Fruit fly (Drosophila melanogaster) whole organism, prepupa: ENCODE data around the gene APC7.

Experiments
- Blimp-1 ChIP-seq: fragments of 200-800 bp; sonication (Bioruptor generic); optimal IDR thresholded peaks from 3 replicates; lab custom pipeline; 2017; ENCODE audit warnings: missing biosample characterization, missing genetic modification characterization, mild to moderate bottlenecking, moderate library complexity, missing genetic modification reagents
- CG10631 ChIP-seq: fragments of 200-800 bp; sonication (Bioruptor generic); optimal IDR thresholded peaks from 2 replicates; lab custom pipeline; 2016; ENCODE audit warnings: missing biosample characterization, missing genetic modification characterization
- CG11762 ChIP-seq: fragments of 200-800 bp; sonication (Bioruptor generic); optimal IDR thresholded peaks from 3 replicates; lab custom pipeline; 2016; ENCODE audit warnings: missing biosample characterization, missing genetic modification characterization; ENCODE audit not compliant: insufficient read depth
- CG11902 ChIP-seq: fragments of 200-800 bp; sonication (Bioruptor generic); optimal IDR thresholded peaks from 3 replicates; lab custom pipeline; 2016; ENCODE audit warnings: missing biosample characterization, missing genetic modification characterization
- CG15336 ChIP-seq: fragments of 200-800 bp; sonication (Bioruptor generic); IDR thresholded peaks from 2 replicates; pipeline ENCODE4 v1.3.6; 2022; ENCODE audit warnings: missing biosample characterization, missing genetic modification characterization
- CG3032 ChIP-seq: fragments of 200-800 bp; optimal IDR thresholded peaks from 2 replicates; lab custom pipeline; 2019; ENCODE audit warnings: missing biosample characterization, mild to moderate bottlenecking, missing genetic modification characterization, moderate library complexity
- CG31627 ChIP-seq: fragments of 200-800 bp; sonication (Bioruptor generic); optimal IDR thresholded peaks from 3 replicates; lab custom pipeline; 2016; ENCODE audit warnings: missing biosample characterization, missing genetic modification characterization
- CG32006 ChIP-seq: fragments of 200-800 bp; sonication (Bioruptor generic); optimal IDR thresholded peaks from 3 replicates; lab custom pipeline; 2017; ENCODE audit warnings: missing biosample characterization, mild to moderate bottlenecking, missing genetic modification characterization
- CG34406 ChIP-seq: fragments of 200-800 bp; sonication (Bioruptor generic); optimal IDR thresholded peaks from 3 replicates; lab custom pipeline; 2016; ENCODE audit warnings: missing biosample characterization, missing genetic modification characterization
- CG4318 ChIP-seq: fragments of 200-800 bp; sonication (Bioruptor generic); optimal IDR thresholded peaks from 3 replicates; lab custom pipeline; 2017; ENCODE audit warnings: missing biosample characterization, mild to moderate bottlenecking, missing genetic modification characterization
- CG6163 ChIP-seq: fragments of 200-800 bp; sonication (Bioruptor generic); IDR thresholded peaks from 3 replicates; pipeline ENCODE4 v1.3.6; 2022; ENCODE audit warnings: missing biosample characterization, missing genetic modification characterization
- CG6276 ChIP-seq: fragments of 200-800 bp; sonication (Bioruptor generic); optimal IDR thresholded peaks from 2 replicates; lab custom pipeline; 2017; ENCODE audit warnings: missing biosample characterization, mild to moderate bottlenecking, missing genetic modification characterization
- CG6792 ChIP-seq: fragments of 200-800 bp; sonication (Bioruptor generic); optimal IDR thresholded peaks from 3 replicates; lab custom pipeline; 2016; ENCODE audit warnings: missing biosample characterization, missing genetic modification characterization
- CG6808 ChIP-seq: fragments of 200-800 bp; sonication (Bioruptor generic); optimal IDR thresholded peaks from 3 replicates; lab custom pipeline; 2017; ENCODE audit warnings: missing biosample characterization, missing genetic modification characterization, mild to moderate bottlenecking, moderate library complexity, missing genetic modification reagents
- CG6854 ChIP-seq: fragments of 200-800 bp; sonication (Bioruptor generic); optimal IDR thresholded peaks from 2 replicates; lab custom pipeline; 2017; ENCODE audit warnings: missing biosample characterization, mild to moderate bottlenecking, missing genetic modification characterization
- CG7368 ChIP-seq: fragments of 200-800 bp; sonication (Bioruptor generic); optimal IDR thresholded peaks from 3 replicates; lab custom pipeline; 2016; ENCODE audit warnings: missing biosample characterization, missing genetic modification characterization
- CG8119 ChIP-seq: fragments of 200-800 bp; sonication (Bioruptor generic); IDR thresholded peaks from 3 replicates; pipeline ENCODE4 v1.3.6; 2022; ENCODE audit warnings: missing biosample characterization, missing genetic modification characterization
- CG8319 ChIP-seq: fragments of 200-800 bp; sonication (Bioruptor generic); optimal IDR thresholded peaks from 3 replicates; lab custom pipeline; 2016; ENCODE audit warnings: missing biosample characterization, missing genetic modification characterization
- CG8632 ChIP-seq: fragments of 200-800 bp; sonication (Bioruptor generic); optimal IDR thresholded peaks from 3 replicates; lab custom pipeline; 2016; ENCODE audit warnings: missing biosample characterization, missing genetic modification characterization
- Eip78C ChIP-seq: fragments of 200-800 bp; sonication (Bioruptor generic); peaks from one replicate; lab custom pipeline; 2016; ENCODE audit warnings: missing biosample characterization, missing genetic modification characterization
- Eip93F ChIP-seq: fragments of 200-800 bp; sonication (Bioruptor generic); optimal IDR thresholded peaks from 2 replicates; lab custom pipeline; 2016; ENCODE audit warnings: missing biosample characterization, mild to moderate bottlenecking, missing genetic modification characterization
- Ets21C ChIP-seq: fragments of 200-800 bp; sonication (Bioruptor generic); optimal IDR thresholded peaks from 3 replicates; lab custom pipeline; 2016; ENCODE audit warnings: missing biosample characterization, missing genetic modification characterization
- Gug ChIP-seq: fragments of 200-800 bp; sonication (Bioruptor generic); IDR thresholded peaks from 2 replicates; pipeline ENCODE4 v1.3.6; 2022; ENCODE audit warnings: missing biosample characterization, missing genetic modification characterization
- Hr38 ChIP-seq: sonication (Bioruptor generic); optimal IDR thresholded peaks from 2 replicates; lab custom pipeline; 2016; ENCODE audit warnings: missing biosample characterization, missing genetic modification characterization
- Hr39 ChIP-seq: fragments of 200-800 bp; sonication (Bioruptor generic); optimal IDR thresholded peaks from 2 replicates; lab custom pipeline; 2016; ENCODE audit warnings: missing biosample characterization, missing genetic modification characterization
- Hr4 ChIP-seq: fragments of 200-800 bp; sonication (Bioruptor generic); optimal IDR thresholded peaks from 3 replicates; lab custom pipeline; 2016; ENCODE audit warnings: missing biosample characterization, missing genetic modification characterization
- Lpt ChIP-seq: fragments of 200-800 bp; sonication (Bioruptor generic); optimal IDR thresholded peaks from 3 replicates; lab custom pipeline; 2016; ENCODE audit warnings: missing biosample characterization, missing genetic modification characterization
- Met ChIP-seq: fragments of 200-800 bp; sonication (Bioruptor generic); optimal IDR thresholded peaks from 3 replicates; lab custom pipeline; 2016; ENCODE audit warnings: missing biosample characterization, missing genetic modification characterization
- OdsH ChIP-seq: fragments of 200-800 bp; sonication (Bioruptor generic); optimal IDR thresholded peaks from 3 replicates; lab custom pipeline; 2016; ENCODE audit warnings: missing biosample characterization, missing genetic modification characterization
- Smox ChIP-seq: fragments of 200-800 bp; sonication (Bioruptor generic); optimal IDR thresholded peaks from 3 replicates; lab custom pipeline; 2016; ENCODE audit warnings: missing biosample characterization, missing genetic modification characterization
- Sox14 ChIP-seq: fragments of 200-800 bp; sonication (Bioruptor generic); optimal IDR thresholded peaks from 3 replicates; lab custom pipeline; 2016; ENCODE audit warnings: missing biosample characterization, missing genetic modification characterization
- Sox15 ChIP-seq: fragments of 200-800 bp; sonication (Bioruptor generic); optimal IDR thresholded peaks from 3 replicates; lab custom pipeline; 2016; ENCODE audit warnings: missing biosample characterization, missing genetic modification characterization
- achi ChIP-seq: fragments of 200-800 bp; sonication (Bioruptor generic); optimal IDR thresholded peaks from 3 replicates; lab custom pipeline; 2016; ENCODE audit warnings: missing biosample characterization, missing genetic modification characterization
- acj6 ChIP-seq: fragments of 200-800 bp; sonication (Bioruptor generic); optimal IDR thresholded peaks from 3 replicates; lab custom pipeline; 2016; ENCODE audit warnings: missing biosample characterization, missing genetic modification characterization
- cyc ChIP-seq: fragments of 200-800 bp; sonication (Bioruptor generic); optimal IDR thresholded peaks from 3 replicates; lab custom pipeline; 2016; ENCODE audit warnings: missing biosample characterization, missing genetic modification characterization
- dac ChIP-seq: fragments of 200-800 bp; sonication (Bioruptor generic); optimal IDR thresholded peaks from 2 replicates; lab custom pipeline; 2017; ENCODE audit warnings: missing biosample characterization, mild to moderate bottlenecking, missing genetic modification characterization
- eg ChIP-seq: fragments of 200-800 bp; sonication (Bioruptor generic); IDR thresholded peaks from 3 replicates; pipeline ENCODE4 v1.3.6; 2022; ENCODE audit warnings: missing biosample characterization, missing genetic modification characterization
- esn ChIP-seq: fragments of 200-800 bp; sonication (Bioruptor generic); optimal IDR thresholded peaks from 2 replicates; lab custom pipeline; 2016; ENCODE audit warnings: missing biosample characterization, mild to moderate bottlenecking, missing genetic modification characterization, moderate library complexity
- net ChIP-seq: fragments of 200-800 bp; sonication (Bioruptor generic); optimal IDR thresholded peaks from 3 replicates; lab custom pipeline; 2016; ENCODE audit warnings: missing biosample characterization, missing genetic modification characterization
- pdm3 ChIP-seq: fragments of 200-800 bp; sonication (Bioruptor generic); optimal IDR thresholded peaks from 3 replicates; lab custom pipeline; 2016; ENCODE audit warnings: missing biosample characterization, missing genetic modification characterization
- salr ChIP-seq, 2 experiments: fragments of 200-800 bp; sonication (Bioruptor generic); optimal IDR thresholded peaks; 3 replicates each; lab custom pipeline; 2016 to 2018; ENCODE audit warnings: missing biosample characterization in 2 of 2, missing genetic modification characterization in 2 of 2, mild to moderate bottlenecking in 1 of 2
- spab ChIP-seq: fragments of 200-800 bp; sonication (Bioruptor generic); optimal IDR thresholded peaks from 2 replicates; lab custom pipeline; 2017; ENCODE audit warnings: missing biosample characterization, mild to moderate bottlenecking, missing genetic modification characterization, missing genetic modification reagents
- ss ChIP-seq, 2 experiments: fragments of 200-800 bp; sonication (Bioruptor generic); optimal IDR thresholded peaks; 2 replicates in 1 of 2; 3 replicates in 1 of 2; lab custom pipeline; 2017 to 2018; ENCODE audit warnings: mild to moderate bottlenecking in 2 of 2, missing biosample characterization in 2 of 2, missing genetic modification characterization in 2 of 2, moderate library complexity in 1 of 2
- svp ChIP-seq: fragments of 200-800 bp; sonication (Bioruptor generic); peaks from one replicate; lab custom pipeline; 2016; ENCODE audit warnings: missing biosample characterization, missing genetic modification characterization
- topi ChIP-seq: fragments of 200-800 bp; sonication (Bioruptor generic); optimal IDR thresholded peaks from 3 replicates; lab custom pipeline; 2016; ENCODE audit warnings: missing biosample characterization, missing genetic modification characterization
- vri ChIP-seq: fragments of 200-800 bp; sonication (Bioruptor generic); optimal IDR thresholded peaks from 3 replicates; lab custom pipeline; 2016; ENCODE audit warnings: missing biosample characterization, mild to moderate bottlenecking, missing genetic modification characterization

The APC7 gene

dm6 chrX:6615476-6615875, 18.6 kb downstream of the APC7 start (continued):
- TF ChIP-seq Sox15 (GFP tag; lab: Kevin White, UChicago) (no peak), Hr39 (GFP tag; lab: Kevin White, UChicago) (peak; percentile 39), Gug (GFP tag; lab: Robert Waterston, UW) (peak; percentile 48; the same call in 1 of the 2 replicates), CG15336 (GFP tag; lab: Robert Waterston, UW) (peak; percentile 57; the same call in 1 of the 2 replicates), CG8119 (GFP tag; lab: Robert Waterston, UW) (peak; percentile 53), CG6792 (GFP tag; lab: Kevin White, UChicago) (no peak), acj6 (GFP tag; lab: Kevin White, UChicago) (peak; percentile 29), Met (peak; percentile 56), Eip78C (GFP tag; lab: Kevin White, UChicago) (peak; percentile 22), CG11762 (GFP tag; lab: Kevin White, UChicago) (no peak), OdsH (GFP tag; lab: Kevin White, UChicago) (peak; percentile 15), topi (GFP tag; lab: Kevin White, UChicago) (peak; percentile 51), Hr4 (GFP tag; lab: Kevin White, UChicago) (peak; percentile 51), CG3032 (peak; percentile 5), CG10631 (peak; percentile 39)

dm6 chrX:6616771-6617170, 19.9 kb downstream of the APC7 start:
- TF ChIP-seq spab (GFP tag; lab: Kevin White, UChicago): no peak
- no peak for TF ChIP-seq topi (GFP tag; lab: Kevin White, UChicago)
- TF ChIP-seq achi (GFP tag; lab: Kevin White, UChicago): no peak
- no peak for TF ChIP-seq salr (GFP tag; optimal IDR thresholded peaks at IDR 0.05; lab: Kevin White, UChicago)
- TF ChIP-seq CG11902: no peak

DNA sequence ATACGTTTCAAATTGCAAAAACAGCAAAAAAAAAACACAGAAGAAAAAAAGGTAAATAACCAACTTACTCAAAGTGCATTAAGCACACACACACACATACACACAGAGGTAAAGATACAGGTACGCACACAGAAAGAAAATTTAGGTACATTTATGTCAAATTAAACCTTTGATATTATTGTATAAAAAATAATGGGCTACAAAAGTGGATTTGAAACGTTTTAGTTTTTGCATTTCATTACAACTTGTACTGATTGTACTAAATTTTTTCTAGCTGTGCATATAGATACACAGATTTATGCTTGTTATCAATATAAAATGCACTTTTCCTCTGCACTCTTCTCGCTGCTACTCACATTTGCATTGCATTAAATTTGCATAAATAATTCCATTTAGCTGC, 20.5 kb downstream of the APC7 start:
- TF ChIP-seq pdm3 (GFP tag; lab: Kevin White, UChicago) (peak; percentile 42), salr (GFP tag; optimal IDR thresholded peaks at IDR 0.05; lab: Kevin White, UChicago) (peak in 1 of 2 experiments; percentile 32), CG6808 (GFP tag; lab: Kevin White, UChicago) (peak; percentile 13), Ets21C (GFP tag; lab: Kevin White, UChicago) (no peak), CG6792 (GFP tag; lab: Kevin White, UChicago) (peak; percentile 1), CG34406 (GFP tag; lab: Kevin White, UChicago) (no peak), svp (GFP tag; lab: Kevin White, UChicago) (no peak), esn (GFP tag; lab: Kevin White, UChicago) (no peak), Sox15 (GFP tag; lab: Kevin White, UChicago) (no peak), Sox14 (no peak), topi (GFP tag; lab: Kevin White, UChicago) (no peak), CG8119 (GFP tag; lab: Robert Waterston, UW) (peak; percentile 65), spab (GFP tag; lab: Kevin White, UChicago) (no peak), CG6854 (GFP tag; lab: Kevin White, UChicago) (no peak), net (GFP tag; lab: Kevin White, UChicago) (peak; percentile 24), CG32006 (peak; percentile 69), CG7368 (no peak), Hr4 (GFP tag; lab: Kevin White, UChicago) (peak; percentile 49), Hr38 (no peak), CG4318 (GFP tag; lab: Kevin White, UChicago) (peak; percentile 46), cyc (GFP tag; lab: Kevin White, UChicago) (no peak), Blimp-1 (no peak), Lpt (GFP tag; lab: Kevin White, UChicago) (peak; percentile 12), achi (GFP tag; lab: Kevin White, UChicago) (peak; percentile 35), vri (no peak), CG6276 (GFP tag; lab: Kevin White, UChicago) (peak; percentile 37), acj6 (GFP tag; lab: Kevin White, UChicago) (peak; percentile 30), dac (GFP tag; lab: Kevin White, UChicago) (no peak), CG8319 (no peak), CG10631 (peak; percentile 29), CG31627 (GFP tag; lab: Kevin White, UChicago) (no peak), Hr39 (GFP tag; lab: Kevin White, UChicago) (peak; percentile 5), Eip93F (GFP tag; lab: Kevin White, UChicago) (no peak), ss (GFP tag; optimal IDR thresholded peaks at IDR 0.05; lab: Kevin White, UChicago) (no peak), Smox (GFP tag; lab: Kevin White, UChicago) (no peak), CG15336 (GFP tag; lab: Robert Waterston, UW) (peak; percentile 62), CG8632 (no peak), CG11902 (no peak), eg (peak; percentile 78), CG6163 (GFP tag; lab: Robert Waterston, UW) (peak; percentile 59; the same call in 2 of the 3 replicates)
